Worm (Caenorhabditis elegans): ENCODE results near the gene cdk-12.

- TF ChIP-seq pax-3 (tag; optimal IDR thresholded peaks at IDR 0.05) (no peak), C34B4.2 (tag; optimal IDR thresholded peaks at IDR 0.05) (no peak)
Measured at ce11 chrIII:4328208-4328987, 4.4 kb upstream of the cdk-12 start.

Data from whole organism, L1 larva.